Fruit fly (Drosophila melanogaster): ENCODE results near the gene Nf-YB.

Nf-YB gene

dm6 chr2L:19758511-19759128 lies 22.8 kb downstream of the Nf-YB start, which contains the start of the genes CG10628 and Dus3 (continued):
- TF ChIP-seq D19A (tag; optimal IDR thresholded peaks at IDR 0.05) (peak; percentile 72), seq (GFP tag; IDR thresholded peaks at IDR 0.05) (peak; percentile 73), Eip74EF (GFP tag; optimal IDR thresholded peaks at IDR 0.05) (peak in 1 of 2 experiments; percentile 78), CG14050 (GFP tag; IDR thresholded peaks at IDR 0.05) (peak; percentile 88), wek (GFP tag; optimal IDR thresholded peaks at IDR 0.05) (peak; percentile 53), CG5245 (GFP tag; optimal IDR thresholded peaks at IDR 0.05) (peak; percentile 71), CG14014 (GFP tag; IDR thresholded peaks at IDR 0.05) (peak; percentile 91), fd64A (GFP tag; optimal IDR thresholded peaks at IDR 0.05) (peak; percentile 67), fd102C (GFP tag; optimal IDR thresholded peaks at IDR 0.05) (peak; percentile 22), ase (GFP tag; IDR thresholded peaks at IDR 0.05) (peak; percentile 89), TFAM (GFP tag; optimal IDR thresholded peaks at IDR 0.05) (no peak), Trl (optimal IDR thresholded peaks at IDR 0.05) (no peak), Trl (GFP tag; optimal IDR thresholded peaks at IDR 0.05) (peak; percentile 94), CG7745 (tag; optimal IDR thresholded peaks at IDR 0.05) (no peak), Kr (GFP tag; optimal IDR thresholded peaks at IDR 0.05) (no peak), CG2116 (GFP tag; optimal IDR thresholded peaks at IDR 0.05) (peak; percentile 82), Dip3 (GFP tag; optimal IDR thresholded peaks at IDR 0.05) (peak; percentile 90), Dfd (GFP tag; optimal IDR thresholded peaks at IDR 0.05) (no peak), NC2β (GFP tag; optimal IDR thresholded peaks at IDR 0.05) (peak; percentile 90), CG7987 (GFP tag; optimal IDR thresholded peaks at IDR 0.05) (peak; percentile 81), inv (GFP tag; IDR thresholded peaks at IDR 0.05; ENCODE audit: partially characterized antibody) (peak; percentile 42; the same call in 1 of the 2 replicates), CG12744 (GFP tag; optimal IDR thresholded peaks at IDR 0.05) (peak; percentile 75), CkIIα-i1 (GFP tag; IDR thresholded peaks at IDR 0.05) (no peak), Optix (GFP tag; IDR thresholded peaks at IDR 0.05) (peak; percentile 91), CG10366 (GFP tag; IDR thresholded peaks at IDR 0.05) (peak; percentile 90), CG9817 (tag; optimal IDR thresholded peaks at IDR 0.05) (peak; percentile 92), NC2α (GFP tag; optimal IDR thresholded peaks at IDR 0.05) (peak; percentile 74), bbx (GFP tag; IDR thresholded peaks at IDR 0.05; ENCODE audit: partially characterized antibody) (peak; percentile 26; the same call in 1 of the 2 replicates), CG32767 (GFP tag; IDR thresholded peaks at IDR 0.05) (peak; percentile 79; the same call in 1 of the 2 replicates), ham (GFP tag; IDR thresholded peaks at IDR 0.05) (peak; percentile 61; the same call in 1 of the 2 replicates), CG14860 (GFP tag; IDR thresholded peaks at IDR 0.05; ENCODE audit: partially characterized antibody) (no peak), Mad (GFP tag; optimal IDR thresholded peaks at IDR 0.05) (peak; percentile 94), CG7839 (tag; optimal IDR thresholded peaks at IDR 0.05) (peak; percentile 90), sna (GFP tag; IDR thresholded peaks at IDR 0.05; ENCODE audit: partially characterized antibody) (peak; percentile 52; the same call in 1 of the 2 replicates), CG12769 (tag; optimal IDR thresholded peaks at IDR 0.05) (peak; percentile 96), sim (GFP tag; IDR thresholded peaks at IDR 0.05) (peak; percentile 69; the same call in 1 of the 2 replicates), Sox100B (GFP tag; optimal IDR thresholded peaks at IDR 0.05) (no peak), eyg (GFP tag; optimal IDR thresholded peaks at IDR 0.05) (peak; percentile 84), bigmax (GFP tag; optimal IDR thresholded peaks at IDR 0.05) (peak; percentile 34), CG17186 (GFP tag; optimal IDR thresholded peaks at IDR 0.05) (peak; percentile 87), corto (GFP tag; optimal IDR thresholded peaks at IDR 0.05) (peak; percentile 66), CG4282 (GFP tag; optimal IDR thresholded peaks at IDR 0.05) (peak; percentile 89), CG15073 (GFP tag; optimal IDR thresholded peaks at IDR 0.05) (no peak), Oli (tag; optimal IDR thresholded peaks at IDR 0.05) (peak; percentile 87), pzg (GFP tag; optimal IDR thresholded peaks at IDR 0.05) (peak; percentile 73), HLH54F (GFP tag; optimal IDR thresholded peaks at IDR 0.05) (peak; percentile 96), dmrt99B (tag; optimal IDR thresholded peaks at IDR 0.05) (peak; percentile 88), CG16815 (GFP tag; optimal IDR thresholded peaks at IDR 0.05) (peak; percentile 79), lab (GFP tag; optimal IDR thresholded peaks at IDR 0.05) (peak; percentile 95)
